Worm (Caenorhabditis elegans): ENCODE measurements around the gene cid-1.
A peak's percentile ranks its signal among the peaks of the same experiment; 100 is the strongest.

- TF ChIP-seq fos-1 (tag; optimal IDR thresholded peaks at IDR 0.05) (no peak), unc-55 (GFP tag; optimal IDR thresholded peaks at IDR 0.05) (no peak), unc-62 (GFP tag; optimal IDR thresholded peaks at IDR 0.05) (no peak), aly-2 (tag; optimal IDR thresholded peaks at IDR 0.05) (no peak), blmp-1 (tag; optimal IDR thresholded peaks at IDR 0.05; ENCODE audit: insufficient read depth) (no peak), nhr-237 (tag; optimal IDR thresholded peaks at IDR 0.05) (no peak), lsy-2 (tag; optimal IDR thresholded peaks at IDR 0.05) (no peak), lin-13 (GFP tag; optimal IDR thresholded peaks at IDR 0.05) (no peak), nhr-129 (tag; optimal IDR thresholded peaks at IDR 0.05) (peak; percentile 57), egl-27 (tag; optimal IDR thresholded peaks at IDR 0.05) (no peak), crh-2 (tag; optimal IDR thresholded peaks at IDR 0.05) (peak; percentile 11)
Measured at ce11 chrIII:5196298-5197045, 22.8 kb downstream of the cid-1 start.

Data from whole organism, L2 larva.